Fruit fly (Drosophila melanogaster) whole organism, embryonic: ENCODE data around the gene ato.
A peak's percentile ranks its signal among the peaks of the same experiment; 100 is the strongest.

Experiments used
- Adf1 ChIP-seq: fragments of 200-800 bp; sonication (Bioruptor generic); IDR thresholded peaks from 2 replicates; pipeline ENCODE4 v1.3.6; 2022; ENCODE audit warnings: missing biosample characterization, missing genetic modification characterization
- Asciz ChIP-seq: fragments of 200-800 bp; sonication (Bioruptor generic); optimal IDR thresholded peaks from 2 replicates; lab custom pipeline; 2017; ENCODE audit warnings: missing biosample characterization, mild to moderate bottlenecking, missing genetic modification characterization, missing genetic modification reagents
- Atf3 ChIP-seq: fragments of 200-800 bp; sonication (Bioruptor generic); optimal IDR thresholded peaks from 3 replicates; lab custom pipeline; 2016; ENCODE audit warnings: missing biosample characterization, missing genetic modification characterization
- Awh ChIP-seq: fragments of 200-800 bp; sonication (Bioruptor generic); IDR thresholded peaks from 2 replicates; pipeline ENCODE4, ENCODE4 v1.3.6; 2022; ENCODE audit warnings: missing biosample characterization, missing genetic modification characterization
- BEAF-32 ChIP-seq: fragments of 200-800 bp; sonication (Bioruptor generic); optimal IDR thresholded peaks from 3 replicates; lab custom pipeline; 2017; ENCODE audit warnings: missing biosample characterization, missing genetic modification characterization, mild to moderate bottlenecking, moderate library complexity, missing genetic modification reagents
- CG11504 ChIP-seq: fragments of 200-800 bp; sonication (Bioruptor generic); optimal IDR thresholded peaks from 3 replicates; lab custom pipeline; 2019; ENCODE audit warnings: missing biosample characterization, mild to moderate bottlenecking, missing genetic modification characterization, moderate library complexity
- CG1233 ChIP-seq: fragments of 200-800 bp; sonication (Bioruptor generic); optimal IDR thresholded peaks from 4 replicates; lab custom pipeline; 2018; ENCODE audit warnings: missing biosample characterization, mild to moderate bottlenecking, missing genetic modification characterization
- CG12942 ChIP-seq: fragments of 200-800 bp; sonication (Bioruptor generic); optimal IDR thresholded peaks from 3 replicates; lab custom pipeline; 2016; ENCODE audit warnings: missing biosample characterization, missing genetic modification characterization
- CG13296 ChIP-seq: fragments of 200-800 bp; sonication (Bioruptor generic); optimal IDR thresholded peaks from 3 replicates; lab custom pipeline; 2018; ENCODE audit warnings: missing biosample characterization, mild to moderate bottlenecking, missing genetic modification characterization
- CG14014 ChIP-seq: fragments of 200-800 bp; sonication (Bioruptor generic); IDR thresholded peaks from 2 replicates; pipeline ENCODE4 v1.3.6; 2022; ENCODE audit warnings: missing biosample characterization, missing genetic modification characterization
- CG17186 ChIP-seq: fragments of 200-800 bp; sonication (Bioruptor generic); optimal IDR thresholded peaks from 3 replicates; lab custom pipeline; 2017; ENCODE audit warnings: missing biosample characterization, missing genetic modification reagents, missing genetic modification characterization
- CG17568 ChIP-seq: fragments of 200-800 bp; sonication (Bioruptor generic); optimal IDR thresholded peaks from 2 replicates; lab custom pipeline; 2018; ENCODE audit warnings: missing biosample characterization, mild to moderate bottlenecking, missing genetic modification characterization, moderate library complexity
- CG34376 ChIP-seq: fragments of 200-800 bp; sonication (Bioruptor generic); optimal IDR thresholded peaks from 2 replicates; lab custom pipeline; 2018; ENCODE audit warnings: missing biosample characterization, mild to moderate bottlenecking, missing genetic modification characterization
- CG5953 ChIP-seq: fragments of 200-800 bp; sonication (Bioruptor generic); IDR thresholded peaks from 2 replicates; pipeline ENCODE4 v1.3.6; 2022; ENCODE audit warnings: missing biosample characterization, missing genetic modification characterization
- CG7928 ChIP-seq: fragments of 200-800 bp; sonication (Bioruptor generic); optimal IDR thresholded peaks from 2 replicates; lab custom pipeline; 2017; ENCODE audit warnings: missing biosample characterization, mild to moderate bottlenecking, missing genetic modification characterization
- CG8290 ChIP-seq, 3 experiments: fragments of 200-800 bp; sonication (Bioruptor generic); optimal IDR thresholded peaks; 2 replicates each; lab custom pipeline; 2016 to 2019; ENCODE audit warnings: missing biosample characterization in 3 of 3, missing genetic modification characterization in 3 of 3, mild to moderate bottlenecking in 2 of 3, moderate library complexity in 1 of 3
- D19A ChIP-seq: fragments of 200-800 bp; optimal IDR thresholded peaks from 3 replicates; lab custom pipeline; 2019; ENCODE audit warnings: missing biosample characterization, mild to moderate bottlenecking, missing genetic modification characterization, moderate library complexity
- Dref ChIP-seq: fragments of 200-800 bp; sonication (Bioruptor generic); IDR thresholded peaks from 2 replicates; pipeline ENCODE4 v1.3.6; 2022; ENCODE audit warnings: missing biosample characterization, missing genetic modification characterization
- Fer2 ChIP-seq: fragments of 200-800 bp; sonication (Bioruptor generic); optimal IDR thresholded peaks from 2 replicates; lab custom pipeline; 2018; ENCODE audit warnings: missing biosample characterization, mild to moderate bottlenecking, missing genetic modification characterization, moderate library complexity
- GATAe ChIP-seq: fragments of 200-800 bp; sonication (Bioruptor generic); conservative IDR thresholded peaks from 2 replicates; pipeline ENCODE4 v1.3.6; 2022; ENCODE audit warnings: missing biosample characterization, missing genetic modification characterization
- Hey ChIP-seq: fragments of 200-800 bp; sonication (Bioruptor generic); optimal IDR thresholded peaks from 3 replicates; lab custom pipeline; 2018; ENCODE audit warnings: missing biosample characterization, mild to moderate bottlenecking, missing genetic modification characterization
- HmgZ ChIP-seq: fragments of 200-800 bp; sonication (Bioruptor generic); optimal IDR thresholded peaks from 2 replicates; lab custom pipeline; 2018; ENCODE audit warnings: missing biosample characterization, mild to moderate bottlenecking, missing genetic modification characterization
- MESR4 ChIP-seq: fragments of 200-800 bp; sonication (Bioruptor generic); optimal IDR thresholded peaks from 2 replicates; lab custom pipeline; 2018; ENCODE audit warnings: missing biosample characterization, mild to moderate bottlenecking, missing genetic modification characterization, moderate library complexity
- MTF-1 ChIP-seq: fragments of 200-800 bp; sonication (Bioruptor generic); optimal IDR thresholded peaks from 2 replicates; lab custom pipeline; 2018; ENCODE audit warnings: missing biosample characterization, mild to moderate bottlenecking, missing genetic modification characterization, borderline replicate concordance
- Max ChIP-seq: fragments of 200-800 bp; sonication (Bioruptor generic); optimal IDR thresholded peaks from 2 replicates; lab custom pipeline; 2016; ENCODE audit warnings: missing biosample characterization, mild to moderate bottlenecking, missing genetic modification characterization
- Mes4 ChIP-seq: fragments of 200-800 bp; sonication (Bioruptor generic); optimal IDR thresholded peaks from 2 replicates; lab custom pipeline; 2016; ENCODE audit warnings: missing biosample characterization, missing genetic modification characterization
- Mrtf ChIP-seq: fragments of 200-800 bp; sonication (Bioruptor generic); IDR thresholded peaks from 3 replicates; pipeline ENCODE4 v1.3.6; 2022; ENCODE audit warnings: missing biosample characterization, missing genetic modification characterization
- Ptx1 ChIP-seq: fragments of 200-800 bp; sonication (Bioruptor generic); IDR thresholded peaks from 2 replicates; pipeline ENCODE4 v1.3.6; 2022; ENCODE audit warnings: missing biosample characterization, missing genetic modification characterization
- Sry-δ ChIP-seq: fragments of 200-800 bp; sonication (Bioruptor generic); optimal IDR thresholded peaks from 2 replicates; lab custom pipeline; 2016; ENCODE audit warnings: missing biosample characterization, missing genetic modification characterization
- abd-A ChIP-seq: fragments of 200-800 bp; sonication (Bioruptor generic); optimal IDR thresholded peaks from 3 replicates; lab custom pipeline; 2019; ENCODE audit warnings: missing biosample characterization, mild to moderate bottlenecking, missing genetic modification characterization, moderate library complexity
- ap ChIP-seq: fragments of 200-800 bp; sonication (Bioruptor generic); IDR thresholded peaks from 2 replicates; pipeline ENCODE4 v1.3.6; 2022; ENCODE audit warnings: missing biosample characterization, missing genetic modification characterization
- ase ChIP-seq: fragments of 200-800 bp; sonication (Bioruptor generic); IDR thresholded peaks from 3 replicates; pipeline ENCODE4 v1.3.6; 2022; ENCODE audit warnings: missing biosample characterization, missing genetic modification characterization
- br ChIP-seq: fragments of >200 bp; optimal IDR thresholded peaks from 2 replicates; lab custom pipeline; 2017
- bsh ChIP-seq, 2 experiments: fragments of 200-800 bp; sonication (Bioruptor generic); optimal IDR thresholded peaks; 2 replicates each; lab custom pipeline; 2017 to 2018; ENCODE audit warnings: mild to moderate bottlenecking in 2 of 2, missing biosample characterization in 2 of 2, missing genetic modification characterization in 2 of 2, moderate library complexity in 1 of 2
- cas ChIP-seq: fragments of 200-800 bp; sonication (Bioruptor generic); IDR thresholded peaks from 2 replicates; pipeline ENCODE4 v1.3.6; 2022; ENCODE audit warnings: missing biosample characterization, missing genetic modification characterization
- gfzf ChIP-seq: fragments of 200-800 bp; sonication (Bioruptor generic); optimal IDR thresholded peaks from 2 replicates; lab custom pipeline; 2016; ENCODE audit warnings: missing biosample characterization, mild to moderate bottlenecking, missing genetic modification characterization, moderate library complexity
- hb ChIP-seq: fragments of 200-800 bp; sonication (Bioruptor generic); IDR thresholded peaks from 3 replicates; pipeline ENCODE4 v1.3.6; 2022; ENCODE audit warnings: missing biosample characterization, missing genetic modification characterization; ENCODE audit not compliant: partially characterized antibody
- hth ChIP-seq: fragments of >200 bp; optimal IDR thresholded peaks from 2 replicates; lab custom pipeline; 2017; ENCODE audit warnings: inconsistent platforms
- lbe ChIP-seq: fragments of 200-800 bp; sonication (Bioruptor generic); optimal IDR thresholded peaks from 2 replicates; lab custom pipeline; 2016; ENCODE audit warnings: missing biosample characterization, mild to moderate bottlenecking, missing genetic modification characterization
- lola ChIP-seq, 3 experiments: fragments of >200 bp in 2 of 3; fragments of 200-800 bp in 1 of 3; sonication (Bioruptor generic) in 1 of 3; optimal IDR thresholded peaks; 2 replicates each; lab custom pipeline; 2017 to 2019; ENCODE audit warnings: missing biosample characterization in 3 of 3, missing genetic modification characterization in 3 of 3, mild to moderate bottlenecking in 1 of 3, moderate library complexity in 1 of 3
- mam ChIP-seq: fragments of 200-800 bp; sonication (Bioruptor generic); optimal IDR thresholded peaks from 3 replicates; lab custom pipeline; 2016; ENCODE audit warnings: missing biosample characterization, missing genetic modification characterization
- nmo ChIP-seq: fragments of 200-800 bp; sonication (Bioruptor generic); optimal IDR thresholded peaks from 2 replicates; lab custom pipeline; 2018; ENCODE audit warnings: missing biosample characterization, mild to moderate bottlenecking, missing genetic modification characterization, moderate library complexity
- prd ChIP-seq, 3 experiments: fragments of >200 bp in 2 of 3; fragments of 200-800 bp in 1 of 3; sonication (Bioruptor generic) in 1 of 3; optimal IDR thresholded peaks in 2 of 3; IDR thresholded peaks in 1 of 3; 2 replicates in 2 of 3; 3 replicates in 1 of 3; pipeline versions ENCODE4 v1.3.6 to Lab custom; 2017 to 2022; ENCODE audit warnings: missing biosample characterization in 1 of 3, missing genetic modification characterization in 1 of 3
- sc ChIP-seq, 3 experiments: fragments of >200 bp in 2 of 3; fragments of 200-800 bp in 1 of 3; sonication (Bioruptor generic) in 1 of 3; optimal IDR thresholded peaks; 2 replicates in 2 of 3; 3 replicates in 1 of 3; lab custom pipeline; 2017; ENCODE audit warnings: mild to moderate bottlenecking in 1 of 3, missing biosample characterization in 1 of 3, missing genetic modification characterization in 1 of 3, missing genetic modification reagents in 1 of 3
- sens-2 ChIP-seq: fragments of 200-800 bp; sonication (Bioruptor generic); IDR thresholded peaks from 2 replicates; pipeline ENCODE4 v1.3.6; 2022; ENCODE audit warnings: missing biosample characterization, missing genetic modification characterization
- slbo ChIP-seq: fragments of 200-800 bp; sonication (Bioruptor generic); IDR thresholded peaks from 2 replicates; pipeline ENCODE4 v1.3.6; 2022; ENCODE audit warnings: missing biosample characterization, missing genetic modification characterization
- slp2 ChIP-seq: fragments of 200-800 bp; sonication (Bioruptor generic); optimal IDR thresholded peaks from 2 replicates; lab custom pipeline; 2016; ENCODE audit warnings: missing biosample characterization, missing genetic modification characterization
- tio ChIP-seq: fragments of 200-800 bp; sonication (Bioruptor generic); optimal IDR thresholded peaks from 2 replicates; lab custom pipeline; 2017; ENCODE audit warnings: missing biosample characterization, missing genetic modification characterization, inconsistent platforms
- tna ChIP-seq: fragments of 200-800 bp; sonication (Bioruptor generic); IDR thresholded peaks from 2 replicates; pipeline ENCODE4 v1.3.6; 2022; ENCODE audit warnings: missing biosample characterization, missing genetic modification characterization; ENCODE audit not compliant: partially characterized antibody

Gene ato

DNA sequence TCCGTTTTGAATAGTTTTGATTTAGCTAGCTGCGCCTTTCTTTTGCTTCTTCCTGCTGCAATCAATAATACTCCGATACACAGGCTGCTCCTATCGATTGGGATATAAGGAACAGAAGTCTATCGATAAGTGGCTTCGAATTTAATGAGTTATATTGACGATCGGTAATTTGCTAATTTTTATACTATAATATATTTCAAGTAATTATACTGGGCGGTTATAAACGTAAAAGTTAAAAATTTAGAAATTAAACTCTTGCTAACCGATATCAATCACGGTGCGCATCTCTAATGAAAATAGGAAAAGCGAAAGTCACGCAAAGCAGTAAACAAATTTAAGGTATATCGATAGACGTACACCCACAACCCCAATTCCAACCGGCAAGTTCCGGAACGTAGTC is 34.1 kb upstream of the ato start, which contains the start of the genes CG9636, CG18749 and CG33722 (continued):
- no peak for TF ChIP-seq cas (GFP tag; lab: Robert Waterston, UW)
- TF ChIP-seq Sry-δ = peak; percentile 81
- peak; percentile 75 for TF ChIP-seq CG11504
- 0 out of 2 replicates have a peak, but pooled peaks have one; percentile 11 for TF ChIP-seq CG5953 (GFP tag; lab: Robert Waterston, UW)
- TF ChIP-seq ase = no peak
- no peak for TF ChIP-seq sc (optimal IDR thresholded peaks at IDR 0.05; lab: Kevin White, UChicago)
- peak; percentile 28 for TF ChIP-seq sc (GFP tag; optimal IDR thresholded peaks at IDR 0.05; lab: Kevin White, UChicago)
- peak; percentile 55; the same call in 1 of the 2 replicates for TF ChIP-seq CG14014 (GFP tag; lab: Robert Waterston, UW)
- peak; percentile 38 for TF ChIP-seq Asciz (GFP tag; lab: Kevin White, UChicago)
- no peak for TF ChIP-seq Mes4
- peak; percentile 81 for TF ChIP-seq nmo (GFP tag; lab: Kevin White, UChicago)
- no peak for TF ChIP-seq br (lab: Kevin White, UChicago)
- TF ChIP-seq Fer2 (tag; lab: Kevin White, UChicago) = peak; percentile 35
- peak; percentile 76 for TF ChIP-seq Max (GFP tag; lab: Kevin White, UChicago)
- peak; percentile 94 for TF ChIP-seq hb (GFP tag; lab: Robert Waterston, UW)
- peak; percentile 48 for TF ChIP-seq mam (GFP tag; lab: Kevin White, UChicago)
- TF ChIP-seq CG17186 = peak; percentile 50
- TF ChIP-seq Awh (GFP tag; lab: Robert Waterston, UW) = peak; percentile 66; the same call in 1 of the 2 replicates
- TF ChIP-seq MESR4 (GFP tag; lab: Kevin White, UChicago) = no peak
- peak; percentile 37; the same call in 1 of the 2 replicates for TF ChIP-seq sens-2 (GFP tag; lab: Robert Waterston, UW)
- TF ChIP-seq lola (GFP tag; optimal IDR thresholded peaks at IDR 0.05; lab: Kevin White, UChicago) = peak in 1 of 3 experiments; percentile 71
- TF ChIP-seq MTF-1 (GFP tag; lab: Kevin White, UChicago) = no peak
- TF ChIP-seq tio (GFP tag; lab: Kevin White, UChicago) = peak; percentile 15
- peak; percentile 69 for TF ChIP-seq D19A (tag; lab: Kevin White, UChicago)
- peak; percentile 30 for TF ChIP-seq Adf1 (GFP tag; lab: Robert Waterston, UW)
- peak in 1 of 2 experiments; percentile 73 for TF ChIP-seq bsh (GFP tag; optimal IDR thresholded peaks at IDR 0.05; lab: Kevin White, UChicago)
- TF ChIP-seq CG17568 = peak; percentile 59
- peak; percentile 87; the same call in 1 of the 2 replicates for TF ChIP-seq tna (GFP tag; lab: Robert Waterston, UW)
- TF ChIP-seq CG13296 (GFP tag; lab: Kevin White, UChicago) = peak; percentile 68
- no peak for TF ChIP-seq prd (optimal IDR thresholded peaks at IDR 0.05; lab: Kevin White, UChicago)
- peak; percentile 74 for TF ChIP-seq prd (GFP tag; IDR thresholded peaks at IDR 0.05; lab: Robert Waterston, UW)
- TF ChIP-seq slbo (GFP tag; lab: Robert Waterston, UW) = peak; percentile 67; the same call in 1 of the 2 replicates
- TF ChIP-seq CG8290 (GFP tag; optimal IDR thresholded peaks at IDR 0.05; lab: Kevin White, UChicago) = peak; percentile 77
- peak in 1 of 2 experiments; percentile 60 for TF ChIP-seq CG8290 (tag; optimal IDR thresholded peaks at IDR 0.05; lab: Kevin White, UChicago)
- peak; percentile 94 for TF ChIP-seq BEAF-32 (GFP tag; lab: Kevin White, UChicago)
- no peak for TF ChIP-seq CG7928 (GFP tag; lab: Kevin White, UChicago)
- no peak for TF ChIP-seq gfzf
- no peak for TF ChIP-seq CG34376 (GFP tag; lab: Kevin White, UChicago)
- TF ChIP-seq Atf3 (GFP tag; lab: Kevin White, UChicago) = no peak
- no peak for TF ChIP-seq Hey (tag; lab: Kevin White, UChicago)
- no peak for TF ChIP-seq hth (lab: Kevin White, UChicago)
- TF ChIP-seq abd-A (tag; lab: Kevin White, UChicago) = no peak
- peak; percentile 70 for TF ChIP-seq Ptx1
- peak; percentile 58 for TF ChIP-seq CG12942 (GFP tag; lab: Kevin White, UChicago)
- no peak for TF ChIP-seq GATAe (GFP tag; lab: Robert Waterston, UW)
- peak; percentile 11 for TF ChIP-seq slp2 (GFP tag; lab: Kevin White, UChicago)
- TF ChIP-seq lbe (GFP tag; lab: Kevin White, UChicago) = peak; percentile 87
- TF ChIP-seq CG1233 (GFP tag; lab: Kevin White, UChicago) = peak; percentile 44
- TF ChIP-seq Dref (GFP tag; lab: Robert Waterston, UW) = peak; percentile 78
- no peak for TF ChIP-seq ap (GFP tag; lab: Robert Waterston, UW)
- peak; percentile 78 for TF ChIP-seq HmgZ (tag; lab: Kevin White, UChicago)
- no peak for TF ChIP-seq Mrtf (GFP tag; lab: Robert Waterston, UW)
